Worm (Caenorhabditis elegans) whole organism, L4 larva: ENCODE data around the gene F18E3.12.

Experiments
- D1046.2 ChIP-seq: fragments of 200-800 bp; sonication (Bioruptor generic); IDR thresholded peaks from 2 replicates; pipeline ENCODE4 v1.3.6; 2022; ENCODE audit warnings: missing genetic modification characterization, missing compliant biosample characterization
- F37D6.2 ChIP-seq: sonication (generic microtip); optimal IDR thresholded peaks from 2 replicates; lab custom pipeline; 2016; ENCODE audit warnings: mild to moderate bottlenecking, missing genetic modification characterization, missing compliant biosample characterization
- F44E2.7 ChIP-seq: fragments of 200-800 bp; sonication (Bioruptor generic); IDR thresholded peaks from 2 replicates; pipeline ENCODE4 v2.1.2; 2022; ENCODE audit warnings: missing genetic modification characterization, missing compliant biosample characterization
- aly-2 ChIP-seq: sonication (generic microtip); optimal IDR thresholded peaks from 2 replicates; lab custom pipeline; 2018; ENCODE audit warnings: missing biosample characterization, missing genetic modification characterization
- ama-1 ChIP-seq: fragments of 150-350 bp; optimal IDR thresholded peaks from 2 replicates; lab custom pipeline; 2014; ENCODE audit warnings: inconsistent platforms, mixed read lengths
- attf-4 ChIP-seq: sonication (generic microtip); optimal IDR thresholded peaks from 3 replicates; lab custom pipeline; 2017; ENCODE audit warnings: missing biosample characterization, missing genetic modification characterization
- ceh-28 ChIP-seq: fragments of 150-350 bp; optimal IDR thresholded peaks from 2 replicates; lab custom pipeline; 2014; ENCODE audit warnings: missing biosample characterization, missing genetic modification reagents, missing genetic modification characterization
- ceh-32 ChIP-seq: sonication (generic microtip); optimal IDR thresholded peaks from 2 replicates; lab custom pipeline; 2016; ENCODE audit warnings: mild to moderate bottlenecking, missing genetic modification characterization, missing compliant biosample characterization; ENCODE audit not compliant: poor library complexity
- ceh-62 ChIP-seq: sonication (generic microtip); optimal IDR thresholded peaks from 2 replicates; lab custom pipeline; 2017; ENCODE audit warnings: missing biosample characterization, missing genetic modification characterization
- ces-1 ChIP-seq: fragments of 150-350 bp; sonication (generic microtip); optimal IDR thresholded peaks from 4 replicates; lab custom pipeline; 2014; ENCODE audit warnings: missing biosample characterization, missing genetic modification reagents, missing genetic modification characterization
- cey-2 ChIP-seq: sonication (generic microtip); optimal IDR thresholded peaks from 3 replicates; lab custom pipeline; 2017; ENCODE audit warnings: missing genetic modification characterization, mild to moderate bottlenecking, missing compliant biosample characterization, antibody characterized with exemption, borderline replicate concordance; ENCODE audit not compliant: insufficient read depth
- ctbp-1 ChIP-seq: fragments of 200-800 bp; sonication (Bioruptor generic); IDR thresholded peaks from 2 replicates; pipeline ENCODE4 v1.3.6; 2022; ENCODE audit warnings: missing genetic modification reagents, missing genetic modification characterization, missing compliant biosample characterization
- daf-19 ChIP-seq: fragments of 200-800 bp; sonication (Bioruptor generic); conservative IDR thresholded peaks from 2 replicates; pipeline ENCODE4 v1.3.6; 2022; ENCODE audit warnings: missing genetic modification characterization, missing compliant biosample characterization
- dmd-6 ChIP-seq: fragments of 200-800 bp; sonication (Bioruptor generic); IDR thresholded peaks from 2 replicates; pipeline ENCODE4 v1.3.6; 2022; ENCODE audit warnings: missing genetic modification reagents, missing genetic modification characterization, missing compliant biosample characterization
- dmd-9 ChIP-seq: fragments of 200-800 bp; sonication (Bioruptor generic); IDR thresholded peaks from 2 replicates; pipeline ENCODE4 v1.3.6; 2022; ENCODE audit warnings: missing genetic modification reagents, missing genetic modification characterization, missing compliant biosample characterization
- dpl-1 ChIP-seq: fragments of 150-350 bp; optimal IDR thresholded peaks from 2 replicates; lab custom pipeline; 2014; ENCODE audit warnings: missing biosample characterization, missing genetic modification reagents, missing genetic modification characterization
- duxl-1 ChIP-seq: sonication (generic microtip); optimal IDR thresholded peaks from 2 replicates; lab custom pipeline; 2016; ENCODE audit warnings: mild to moderate bottlenecking, missing genetic modification characterization, moderate library complexity, missing compliant biosample characterization; ENCODE audit not compliant: poor library complexity
- dve-1 ChIP-seq: sonication (generic microtip); optimal IDR thresholded peaks from 2 replicates; lab custom pipeline; 2017; ENCODE audit warnings: antibody characterized with exemption, mild to moderate bottlenecking, missing genetic modification characterization, missing compliant biosample characterization; ENCODE audit not compliant: insufficient read depth
- egl-27 ChIP-seq: sonication (generic microtip); optimal IDR thresholded peaks from 3 replicates; lab custom pipeline; 2017; ENCODE audit warnings: missing biosample characterization, missing genetic modification reagents, missing genetic modification characterization
- fos-1 ChIP-seq: fragments of 150-350 bp; optimal IDR thresholded peaks from 2 replicates; lab custom pipeline; 2014; ENCODE audit warnings: missing biosample characterization, missing genetic modification characterization
- gei-8 ChIP-seq: fragments of 200-800 bp; sonication (Bioruptor generic); optimal IDR thresholded peaks from 2 replicates; lab custom pipeline; 2018; ENCODE audit warnings: mild to moderate bottlenecking, missing genetic modification characterization, missing compliant biosample characterization
- hif-1 ChIP-seq, 2 experiments: sonication (generic microtip); optimal IDR thresholded peaks; 2 replicates each; lab custom pipeline; 2016 to 2017; ENCODE audit warnings: missing compliant biosample characterization in 2 of 2, missing genetic modification characterization in 2 of 2, missing genetic modification reagents in 2 of 2, missing genotype in 2 of 2, mild to moderate bottlenecking in 1 of 2
- hmg-1.1 ChIP-seq: fragments of 200-800 bp; sonication (Bioruptor generic); IDR thresholded peaks from 2 replicates; pipeline ENCODE4 v1.3.6; 2022; ENCODE audit warnings: missing genetic modification reagents, missing genetic modification characterization, missing compliant biosample characterization
- lim-7 ChIP-seq: fragments of 200-800 bp; sonication (Bioruptor generic); IDR thresholded peaks from 2 replicates; pipeline ENCODE4 v1.3.6; 2022; ENCODE audit warnings: missing genetic modification characterization, missing compliant biosample characterization
- lin-38 ChIP-seq: fragments of 200-800 bp; sonication (Bioruptor generic); IDR thresholded peaks from 2 replicates; pipeline ENCODE4 v1.3.6; 2022; ENCODE audit warnings: missing genetic modification reagents, missing genetic modification characterization, missing compliant biosample characterization
- lin-39 ChIP-seq: fragments of 150-350 bp; optimal IDR thresholded peaks from 2 replicates; lab custom pipeline; 2014; ENCODE audit warnings: missing biosample characterization, missing genetic modification reagents, missing genetic modification characterization
- lir-3 ChIP-seq: sonication (generic microtip); optimal IDR thresholded peaks from 2 replicates; lab custom pipeline; 2016; ENCODE audit warnings: mild to moderate bottlenecking, missing genetic modification characterization, missing compliant biosample characterization
- mep-1 ChIP-seq: fragments of 150-350 bp; sonication (generic microtip); optimal IDR thresholded peaks from 3 replicates; lab custom pipeline; 2014; ENCODE audit warnings: missing biosample characterization, missing genetic modification characterization
- mes-2 ChIP-seq: sonication (generic microtip); optimal IDR thresholded peaks from 2 replicates; lab custom pipeline; 2016; ENCODE audit warnings: missing genotype, mild to moderate bottlenecking, missing genetic modification characterization, missing compliant biosample characterization; ENCODE audit not compliant: poor library complexity, severe bottlenecking
- mxl-2 ChIP-seq: fragments of 200-800 bp; sonication (Bioruptor generic); conservative IDR thresholded peaks from 2 replicates; pipeline ENCODE4 v1.3.6; 2022; ENCODE audit warnings: missing genetic modification reagents, missing genetic modification characterization, missing compliant biosample characterization
- nhr-10 ChIP-seq: fragments of 150-350 bp; optimal IDR thresholded peaks from 2 replicates; lab custom pipeline; 2014; ENCODE audit warnings: missing biosample characterization, missing genetic modification characterization
- nhr-102 ChIP-seq: sonication (generic microtip); optimal IDR thresholded peaks from 2 replicates; lab custom pipeline; 2016; ENCODE audit warnings: mild to moderate bottlenecking, missing genetic modification characterization, moderate library complexity, missing compliant biosample characterization
- nhr-111 ChIP-seq: fragments of 200-800 bp; sonication (Bioruptor generic); optimal IDR thresholded peaks from 2 replicates; lab custom pipeline; 2018; ENCODE audit warnings: mild to moderate bottlenecking, missing genetic modification characterization, missing compliant biosample characterization
- nhr-237 ChIP-seq: sonication (generic microtip); optimal IDR thresholded peaks from 2 replicates; lab custom pipeline; 2017; ENCODE audit warnings: missing biosample characterization, missing genetic modification characterization
- nhr-28 ChIP-seq: fragments of 150-350 bp; optimal IDR thresholded peaks from 2 replicates; lab custom pipeline; 2014; ENCODE audit warnings: missing biosample characterization, missing genetic modification characterization
- nhr-6 ChIP-seq: fragments of 150-350 bp; optimal IDR thresholded peaks from 2 replicates; lab custom pipeline; 2014; ENCODE audit warnings: missing biosample characterization, missing genetic modification characterization
- pha-4 ChIP-seq, 2 experiments: fragments of 150-350 bp in 1 of 2; fragments of 200-800 bp in 1 of 2; sonication (Bioruptor generic) in 1 of 2; IDR thresholded peaks in 1 of 2; optimal IDR thresholded peaks in 1 of 2; 2 replicates each; pipeline versions ENCODE4 v1.3.6 to Lab custom; 2014 to 2022; ENCODE audit warnings: missing genetic modification characterization in 2 of 2, missing genetic modification reagents in 2 of 2, missing biosample characterization in 1 of 2, missing compliant biosample characterization in 1 of 2
- php-3 ChIP-seq: fragments of 200-800 bp; sonication (Bioruptor generic); IDR thresholded peaks from 2 replicates; pipeline ENCODE4 v1.3.6; 2022; ENCODE audit warnings: missing genetic modification reagents, missing genetic modification characterization, missing compliant biosample characterization
- pqm-1 ChIP-seq: sonication (generic microtip); optimal IDR thresholded peaks from 2 replicates; lab custom pipeline; 2017; ENCODE audit warnings: missing biosample characterization, missing genetic modification characterization
- saeg-2 ChIP-seq: fragments of 200-800 bp; sonication (Bioruptor generic); IDR thresholded peaks from 2 replicates; pipeline ENCODE4 v1.3.6; 2022; ENCODE audit warnings: missing genetic modification reagents, missing genetic modification characterization, missing compliant biosample characterization
- set-16 ChIP-seq: fragments of 200-800 bp; sonication (Bioruptor generic); IDR thresholded peaks from 2 replicates; pipeline ENCODE4 v1.3.6; 2022; ENCODE audit warnings: missing genetic modification reagents, missing genetic modification characterization, missing compliant biosample characterization
- skn-1 ChIP-seq: fragments of 150-350 bp; optimal IDR thresholded peaks from 2 replicates; lab custom pipeline; 2014; ENCODE audit warnings: missing biosample characterization, missing genetic modification characterization
- unc-130 ChIP-seq: sonication (generic microtip); optimal IDR thresholded peaks from 2 replicates; lab custom pipeline; 2016; ENCODE audit warnings: missing genetic modification reagents, missing genetic modification characterization, missing compliant biosample characterization
- zag-1 ChIP-seq: fragments of 150-350 bp; optimal IDR thresholded peaks from 2 replicates; lab custom pipeline; 2014; ENCODE audit warnings: missing biosample characterization, missing genetic modification characterization
- zfp-2 ChIP-seq: sonication (generic microtip); optimal IDR thresholded peaks from 2 replicates; lab custom pipeline; 2016; ENCODE audit warnings: mild to moderate bottlenecking, missing genetic modification characterization, missing compliant biosample characterization
- zfp-3 ChIP-seq: fragments of 200-800 bp; sonication (Bioruptor generic); conservative IDR thresholded peaks from 2 replicates; pipeline ENCODE4 v1.3.6; 2022; ENCODE audit warnings: missing genetic modification reagents, missing genetic modification characterization, missing compliant biosample characterization
- zip-11 ChIP-seq: fragments of 200-800 bp; sonication (Bioruptor generic); IDR thresholded peaks from 2 replicates; pipeline ENCODE4 v1.3.6; 2022; ENCODE audit warnings: missing genetic modification characterization, missing compliant biosample characterization
- ztf-7 ChIP-seq: fragments of 150-350 bp; optimal IDR thresholded peaks from 2 replicates; lab custom pipeline; 2014; ENCODE audit warnings: missing biosample characterization, missing genetic modification characterization

The F18E3.12 gene

DNA sequence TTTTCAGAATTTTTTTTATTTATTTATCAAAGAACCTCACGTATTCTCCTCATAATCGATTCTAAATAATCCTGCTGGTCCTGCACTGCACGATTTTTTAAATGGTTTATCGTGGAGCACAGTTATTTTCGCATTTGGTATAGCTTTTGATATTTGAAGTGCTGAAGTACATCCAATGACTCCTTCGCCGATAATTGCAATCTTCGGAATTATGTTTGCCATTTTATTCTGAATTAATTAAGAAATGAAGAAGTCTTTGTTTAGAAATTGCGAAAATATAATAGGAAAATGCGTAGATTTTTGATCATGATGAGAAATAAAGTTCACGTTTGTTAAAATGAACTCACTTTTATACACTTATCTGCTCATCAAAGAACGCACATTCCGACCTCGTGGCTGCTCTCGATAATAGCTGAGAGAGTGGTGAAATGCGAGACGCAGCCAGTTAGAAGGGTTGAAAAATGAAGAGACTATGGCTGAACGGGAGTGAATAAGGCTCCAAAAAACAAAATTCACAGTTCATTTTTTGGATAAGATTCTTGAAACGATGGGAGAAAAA lies 20.1 kb downstream of the F18E3.12 start (continued):
- TF ChIP-seq lir-3 (tag; lab: Kevin White, UChicago) (no peak), mxl-2 (GFP tag; lab: Robert Waterston, UW) (peak; percentile 39; the same call in 1 of the 2 replicates), php-3 (GFP tag; lab: Robert Waterston, UW) (no peak), zip-11 (GFP tag; lab: Robert Waterston, UW) (no peak), attf-4 (tag; lab: Kevin White, UChicago) (no peak), lin-39 (tag; lab: Kevin White, UChicago) (no peak), ceh-28 (no peak), nhr-111 (no peak), ceh-32 (tag; lab: Kevin White, UChicago) (no peak), cey-2 (tag; lab: Kevin White, UChicago) (no peak), set-16 (GFP tag; lab: Robert Waterston, UW) (no peak), duxl-1 (tag; lab: Kevin White, UChicago) (peak; percentile 23), dpl-1 (GFP tag; lab: Kevin White, UChicago) (peak; percentile 24), dmd-9 (GFP tag; lab: Robert Waterston, UW) (no peak), aly-2 (no peak), lim-7 (GFP tag; lab: Robert Waterston, UW) (no peak), egl-27 (tag; lab: Kevin White, UChicago) (no peak), saeg-2 (no peak), mep-1 (peak; percentile 35), nhr-6 (peak; percentile 28), gei-8 (GFP tag; lab: Kevin White, UChicago) (no peak), mes-2 (tag; lab: Kevin White, UChicago) (peak; percentile 38), pqm-1 (tag; lab: Kevin White, UChicago) (no peak), nhr-102 (tag; lab: Kevin White, UChicago) (no peak), zag-1 (tag; lab: Kevin White, UChicago) (no peak), nhr-237 (no peak), ceh-62 (no peak), ztf-7 (tag; lab: Kevin White, UChicago) (no peak), nhr-10 (tag; lab: Kevin White, UChicago) (no peak), skn-1 (tag; lab: Kevin White, UChicago) (no peak), ctbp-1 (GFP tag; lab: Robert Waterston, UW) (no peak), ces-1 (GFP tag; lab: Kevin White, UChicago) (no peak), zfp-2 (no peak), fos-1 (tag; lab: Kevin White, UChicago) (no peak)

DNA sequence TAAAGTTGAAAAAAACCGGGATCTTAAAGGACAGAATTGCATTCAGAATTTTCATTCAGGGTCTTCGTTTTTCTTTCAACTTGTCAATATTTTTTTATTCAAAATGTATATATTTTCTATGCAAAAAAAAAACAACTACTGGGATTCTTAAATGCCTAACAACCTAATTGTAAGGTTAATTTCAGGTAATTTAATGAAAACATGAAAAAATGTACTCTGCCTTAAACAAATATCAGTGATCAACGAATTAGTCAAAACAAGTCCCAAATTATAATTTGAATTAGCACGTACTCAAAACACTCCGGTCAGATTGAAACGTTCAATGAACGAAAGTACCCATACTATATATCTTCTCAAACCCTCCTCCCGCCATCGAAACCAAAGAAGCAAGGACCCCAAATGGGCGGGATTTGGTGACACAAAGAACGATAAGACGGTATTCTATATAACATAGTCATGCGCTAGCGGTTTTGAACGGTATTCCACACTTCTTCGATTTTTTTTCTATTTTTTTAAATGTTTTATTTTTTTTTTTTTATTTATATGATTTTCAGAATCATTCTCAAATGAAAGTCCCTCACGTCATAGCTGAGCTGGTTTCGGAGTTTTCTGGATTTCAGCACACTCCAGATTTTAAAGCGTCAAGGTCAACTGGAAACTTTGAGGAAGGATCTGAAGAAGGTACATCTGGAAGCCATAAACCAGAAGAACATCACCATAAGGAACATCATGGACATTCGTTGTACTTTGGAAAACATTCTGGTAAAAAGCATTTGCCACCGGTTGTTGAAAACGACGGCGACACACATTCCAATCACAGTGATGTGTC lies 20.8 kb downstream of the F18E3.12 start, which contains the start of the genes ddo-2 and F25E5.8:
TSS of gene ddo-2 (minus strand) at position 330 of the 829 bp plus-strand sequence.
TSS of gene F25E5.8 (plus strand) at position 555 of the 829 bp plus-strand sequence.
- TF ChIP-seq daf-19, result no peak
- TF ChIP-seq F44E2.7 (GFP tag; lab: Robert Waterston, UW), result no peak
- TF ChIP-seq pqm-1 (tag; lab: Kevin White, UChicago), result no peak
- no peak for TF ChIP-seq mep-1
- no peak for TF ChIP-seq ctbp-1 (GFP tag; lab: Robert Waterston, UW)
- TF ChIP-seq nhr-28 (tag; lab: Kevin White, UChicago), result peak; percentile 55
- no peak for TF ChIP-seq D1046.2
- TF ChIP-seq dmd-6 (GFP tag; lab: Robert Waterston, UW), result no peak
- peak; percentile 74 for TF ChIP-seq ama-1 (lab: Kevin White, UChicago)
- peak in 1 of 2 experiments; percentile 41 for TF ChIP-seq hif-1 (tag; optimal IDR thresholded peaks at IDR 0.05; lab: Kevin White, UChicago)
- TF ChIP-seq lim-7 (GFP tag; lab: Robert Waterston, UW), result no peak
- 0 out of 2 replicates have a peak, but pooled peaks have one; percentile 22 for TF ChIP-seq zfp-3 (GFP tag; lab: Robert Waterston, UW)
- TF ChIP-seq dmd-9 (GFP tag; lab: Robert Waterston, UW), result no peak
- no peak for TF ChIP-seq F37D6.2 (tag; lab: Kevin White, UChicago)
- no peak for TF ChIP-seq aly-2
- TF ChIP-seq unc-130 (GFP tag; lab: Kevin White, UChicago), result no peak
- TF ChIP-seq ztf-7 (tag; lab: Kevin White, UChicago), result no peak
- TF ChIP-seq lin-38 (GFP tag; lab: Robert Waterston, UW), result no peak
- TF ChIP-seq pha-4 (GFP tag; IDR thresholded peaks at IDR 0.05; lab: Robert Waterston, UW), result no peak
- no peak for TF ChIP-seq pha-4 (tag; optimal IDR thresholded peaks at IDR 0.05; lab: Kevin White, UChicago)
- TF ChIP-seq dve-1 (tag; lab: Kevin White, UChicago), result peak; percentile 15
- 0 out of 2 replicates have a peak, but pooled peaks have one; percentile 28 for TF ChIP-seq hmg-1.1
